Worm (Caenorhabditis elegans) whole organism, young adult: ENCODE data around the gene rpl-22.
"Not testable (repeated sequence)": the region's sequence is repeated elsewhere in the genome, so short reads cannot be mapped to it uniquely, and the experiment has no call there.

Experiments used
- dpl-1 ChIP-seq: fragments of 150-350 bp; optimal IDR thresholded peaks from 2 replicates; lab custom pipeline; 2014; ENCODE audit warnings: missing biosample characterization, missing genetic modification reagents, missing genetic modification characterization
- hlh-12 ChIP-seq: sonication (generic microtip); optimal IDR thresholded peaks from 2 replicates; lab custom pipeline; 2016; ENCODE audit warnings: missing genetic modification characterization, missing compliant biosample characterization
- pbrm-1 ChIP-seq: fragments of 200-800 bp; sonication (Bioruptor generic); IDR thresholded peaks from 2 replicates; pipeline ENCODE4 v1.3.6; 2022; ENCODE audit warnings: missing genetic modification reagents, missing genetic modification characterization, missing compliant biosample characterization
- unc-62 ChIP-seq: fragments of 150-350 bp; optimal IDR thresholded peaks from 2 replicates; lab custom pipeline; 2014; ENCODE audit warnings: missing biosample characterization, missing genetic modification reagents, missing genetic modification characterization

DNA sequence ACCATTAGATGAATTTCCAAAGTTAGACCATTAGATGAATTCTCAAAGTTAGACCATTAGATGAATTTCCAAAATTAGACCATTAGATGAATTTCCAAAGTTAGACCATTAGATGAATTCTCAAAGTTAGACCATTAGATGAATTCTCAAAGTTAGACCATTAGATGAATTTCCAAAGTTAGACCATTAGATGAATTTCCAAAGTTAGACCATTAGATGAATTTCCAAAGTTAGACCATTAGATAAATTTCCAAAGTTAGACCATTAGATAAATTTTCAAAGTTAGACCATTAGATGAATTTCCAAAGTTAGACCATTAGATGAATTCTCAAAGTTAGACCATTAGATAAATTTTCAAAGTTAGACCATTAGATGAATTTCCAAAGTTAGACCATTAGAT is 42.0 kb downstream of the rpl-22 start:
- not testable (repeated sequence) for TF ChIP-seq hlh-12 (tag; lab: Kevin White, UChicago); pbrm-1 (GFP tag; lab: Robert Waterston, UW); unc-62 (GFP tag; lab: Kevin White, UChicago); dpl-1 (GFP tag; lab: Kevin White, UChicago)
